Worm (Caenorhabditis elegans) whole organism, midembryonic: ENCODE data around the gene mbf-1.
A peak's percentile ranks its signal among the peaks of the same experiment; 100 is the strongest.

Source experiments
- T22C8.4 ChIP-seq: fragments of 200-800 bp; sonication (Bioruptor generic); IDR thresholded peaks from 2 replicates; pipeline ENCODE4 v1.3.6; 2022; ENCODE audit warnings: missing genetic modification characterization, missing compliant biosample characterization
- cog-1 ChIP-seq: sonication (generic microtip); optimal IDR thresholded peaks from 2 replicates; lab custom pipeline; 2016; ENCODE audit warnings: missing genetic modification characterization, missing compliant biosample characterization
- flt-1 ChIP-seq: fragments of 200-800 bp; sonication (Bioruptor generic); IDR thresholded peaks from 2 replicates; pipeline ENCODE4 v1.3.6; 2022; ENCODE audit warnings: missing genetic modification characterization, missing compliant biosample characterization
- klf-2 ChIP-seq: fragments of 200-800 bp; sonication (Bioruptor generic); conservative IDR thresholded peaks from 2 replicates; pipeline ENCODE4 v1.3.6; 2022; ENCODE audit warnings: missing genetic modification reagents, missing genetic modification characterization, missing compliant biosample characterization
- med-1 ChIP-seq: sonication (generic microtip); optimal IDR thresholded peaks from 2 replicates; lab custom pipeline; 2017; ENCODE audit warnings: missing genetic modification characterization, mild to moderate bottlenecking, missing compliant biosample characterization, antibody characterized with exemption, missing genetic modification reagents; ENCODE audit not compliant: insufficient read depth
- ref-1 ChIP-seq: fragments of 200-800 bp; sonication (Bioruptor generic); conservative IDR thresholded peaks from 2 replicates; pipeline ENCODE4 v1.3.6; 2022; ENCODE audit warnings: missing genetic modification reagents, missing genetic modification characterization, missing compliant biosample characterization
- tab-1 ChIP-seq: fragments of 200-800 bp; sonication (Bioruptor generic); IDR thresholded peaks from 2 replicates; pipeline ENCODE4 v1.3.6; 2022; ENCODE audit warnings: missing genetic modification characterization, missing compliant biosample characterization
- ztf-23 ChIP-seq: fragments of 200-800 bp; sonication (Bioruptor generic); IDR thresholded peaks from 2 replicates; pipeline ENCODE4 v1.3.6; 2022; ENCODE audit warnings: missing genetic modification reagents, missing genetic modification characterization, missing compliant biosample characterization
- ztf-29 ChIP-seq: fragments of 200-800 bp; sonication (Bioruptor generic); IDR thresholded peaks from 2 replicates; pipeline ENCODE4 v1.3.6; 2022; ENCODE audit warnings: missing genetic modification reagents, missing genetic modification characterization, missing compliant biosample characterization

The mbf-1 gene

DNA sequence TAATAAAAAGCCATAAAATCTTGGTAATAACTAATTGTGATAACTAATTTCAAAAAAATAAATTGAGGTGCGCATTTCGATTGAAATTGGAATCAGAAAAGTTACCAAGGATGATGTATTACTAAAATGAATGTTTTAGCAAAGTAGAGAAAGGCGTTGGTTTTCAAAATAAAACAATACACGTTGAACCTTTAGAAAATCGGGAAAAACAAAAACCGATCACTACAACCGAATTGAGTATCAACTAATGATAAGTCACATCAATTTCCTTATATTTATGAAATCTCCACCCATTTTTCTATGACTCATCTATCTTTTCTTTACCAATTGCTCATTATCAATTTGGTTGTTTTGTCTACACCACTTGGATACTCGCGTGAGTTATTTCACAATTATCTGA, 20.3 kb upstream of the mbf-1 start, which contains the start of gene H21P03.10:
Gene H21P03.10 (plus strand): TSS at position 301 of the 400 bp plus-strand sequence.
- TF ChIP-seq ref-1 = no peak
- no peak for TF ChIP-seq flt-1
- TF ChIP-seq ztf-23 (GFP tag; lab: Robert Waterston, UW) = no peak
- TF ChIP-seq tab-1 (GFP tag; lab: Robert Waterston, UW) = no peak
- TF ChIP-seq ztf-29 (GFP tag; lab: Robert Waterston, UW) = no peak
- no peak for TF ChIP-seq cog-1 (tag; lab: Kevin White, UChicago)
- TF ChIP-seq T22C8.4 (GFP tag; lab: Robert Waterston, UW) = no peak
- no peak for TF ChIP-seq klf-2 (GFP tag; lab: Robert Waterston, UW)
- TF ChIP-seq med-1 (GFP tag; lab: Kevin White, UChicago) = no peak

DNA sequence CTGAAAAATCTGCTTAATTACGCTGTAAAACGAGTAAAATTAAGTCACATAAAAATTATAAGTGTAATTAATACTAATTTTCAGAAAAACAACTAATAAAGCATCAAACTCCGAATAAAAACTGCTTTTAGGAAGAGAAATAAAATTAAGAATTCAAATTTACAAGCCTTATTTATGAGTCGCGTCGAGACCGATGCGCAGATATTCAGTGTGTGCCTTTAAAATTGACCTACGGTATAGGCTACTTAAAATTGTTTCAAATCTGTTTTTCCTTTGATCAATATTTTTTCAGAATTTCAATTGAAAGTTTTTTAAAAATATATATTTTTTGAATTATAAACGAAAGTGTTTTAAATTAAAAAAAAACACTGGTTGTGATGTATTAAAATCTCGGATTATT, 18.0 kb upstream of the mbf-1 start, which contains the start of gene sms-1:
Gene sms-1 (minus strand): TSS at position 6 of the 400 bp plus-strand sequence.
- TF ChIP-seq klf-2 (GFP tag; lab: Robert Waterston, UW) = no peak
- no peak for TF ChIP-seq T22C8.4 (GFP tag; lab: Robert Waterston, UW)
- TF ChIP-seq ztf-29 (GFP tag; lab: Robert Waterston, UW) = no peak
- TF ChIP-seq cog-1 (tag; lab: Kevin White, UChicago) = no peak
- TF ChIP-seq flt-1 = no peak
- TF ChIP-seq med-1 (GFP tag; lab: Kevin White, UChicago) = no peak
- TF ChIP-seq ztf-23 (GFP tag; lab: Robert Waterston, UW) = no peak
- no peak for TF ChIP-seq tab-1 (GFP tag; lab: Robert Waterston, UW)
- TF ChIP-seq ref-1 = no peak

DNA sequence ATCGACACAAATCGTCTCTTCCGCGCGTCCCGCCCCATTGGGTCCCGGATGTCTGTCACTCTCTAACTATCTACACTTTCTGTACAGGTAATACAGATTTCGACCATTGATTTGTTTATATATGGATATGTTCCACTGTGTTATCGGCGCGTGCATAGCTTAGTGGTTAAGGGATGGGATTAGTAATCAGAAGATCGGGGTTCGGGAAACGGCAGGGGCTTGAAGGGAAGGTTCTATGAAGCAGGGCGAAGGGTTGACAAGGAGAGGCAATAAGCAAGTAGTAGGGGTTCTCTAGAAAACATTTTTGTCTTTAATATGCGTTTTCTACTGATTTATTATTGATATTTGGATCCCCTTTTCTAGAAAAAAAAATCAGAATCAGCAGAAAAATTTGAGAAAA, 17.1 kb upstream of the mbf-1 start:
- TF ChIP-seq tab-1 (GFP tag; lab: Robert Waterston, UW) (peak; percentile 56; the same call in 1 of the 2 replicates), flt-1 (peak; percentile 82), ref-1 (0 out of 2 replicates have a peak, but pooled peaks have one; percentile 18), ztf-29 (GFP tag; lab: Robert Waterston, UW) (peak; percentile 55; the same call in 1 of the 2 replicates)

DNA sequence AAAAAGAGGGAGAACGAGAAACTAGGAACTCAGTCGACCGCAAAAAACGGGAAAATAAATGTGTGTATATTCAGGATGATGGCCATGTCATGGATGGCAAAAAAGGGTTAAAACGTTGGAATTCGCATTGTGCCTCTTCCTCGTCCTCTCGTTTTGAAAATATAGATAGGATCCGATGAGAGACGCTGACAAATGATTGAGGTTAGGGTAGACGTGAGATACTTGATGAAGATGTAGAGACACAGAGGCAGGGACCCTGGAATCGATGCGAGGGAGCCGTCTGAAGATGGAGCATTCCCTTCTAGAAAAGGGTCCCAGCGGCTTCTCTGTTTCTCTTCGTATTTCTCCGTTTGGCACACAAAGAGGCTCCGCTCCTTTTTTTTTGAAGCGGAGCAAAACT, 14.8 kb upstream of the mbf-1 start:
- TF ChIP-seq ztf-29 (GFP tag; lab: Robert Waterston, UW) = no peak
- no peak for TF ChIP-seq flt-1
- no peak for TF ChIP-seq T22C8.4 (GFP tag; lab: Robert Waterston, UW)
- no peak for TF ChIP-seq med-1 (GFP tag; lab: Kevin White, UChicago)
- no peak for TF ChIP-seq cog-1 (tag; lab: Kevin White, UChicago)
- TF ChIP-seq ztf-23 (GFP tag; lab: Robert Waterston, UW) = 0 out of 2 replicates have a peak, but pooled peaks have one; percentile 15

DNA sequence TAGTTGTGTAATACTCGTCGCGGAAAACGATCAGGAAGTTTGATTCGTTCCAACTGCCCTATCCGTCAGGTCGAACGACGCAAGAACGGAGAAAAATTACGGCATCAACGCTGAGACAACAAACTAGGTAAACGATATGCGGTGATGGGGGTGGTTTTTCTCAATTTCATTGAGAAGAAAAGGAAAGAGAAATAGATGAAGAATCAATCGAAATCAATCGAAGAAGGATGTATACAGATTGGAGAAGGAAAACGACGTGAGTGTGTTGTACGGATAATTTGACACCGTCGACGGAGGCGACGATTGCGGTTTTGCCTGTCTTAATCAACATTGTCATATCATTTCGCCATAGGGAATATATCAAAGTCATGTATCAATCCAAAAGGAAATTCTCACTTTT, 13.7 kb upstream of the mbf-1 start:
- no peak for TF ChIP-seq ztf-23 (GFP tag; lab: Robert Waterston, UW)
- no peak for TF ChIP-seq tab-1 (GFP tag; lab: Robert Waterston, UW)

DNA sequence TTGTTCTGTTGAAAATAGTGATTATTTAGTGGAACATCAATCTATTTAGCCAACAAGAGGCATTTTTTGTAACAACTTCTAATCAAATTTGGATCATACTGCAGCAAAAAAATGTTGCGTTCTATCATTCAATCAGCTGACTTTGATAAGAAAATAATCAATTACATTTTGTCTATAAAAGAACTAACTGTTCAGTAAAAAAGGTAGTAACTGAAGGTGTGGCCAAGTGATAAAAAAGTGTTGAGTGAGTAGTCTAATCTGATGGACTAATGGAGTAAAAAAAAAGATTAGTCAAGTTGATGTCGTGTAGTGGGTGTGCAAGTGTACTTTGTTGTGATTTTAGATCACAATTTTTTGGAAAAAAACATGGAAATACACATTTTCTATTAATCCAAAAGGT, 12.2 kb upstream of the mbf-1 start:
- TF ChIP-seq klf-2 (GFP tag; lab: Robert Waterston, UW) (no peak), cog-1 (tag; lab: Kevin White, UChicago) (no peak), T22C8.4 (GFP tag; lab: Robert Waterston, UW) (no peak), flt-1 (no peak), ztf-23 (GFP tag; lab: Robert Waterston, UW) (no peak), med-1 (GFP tag; lab: Kevin White, UChicago) (no peak)

DNA sequence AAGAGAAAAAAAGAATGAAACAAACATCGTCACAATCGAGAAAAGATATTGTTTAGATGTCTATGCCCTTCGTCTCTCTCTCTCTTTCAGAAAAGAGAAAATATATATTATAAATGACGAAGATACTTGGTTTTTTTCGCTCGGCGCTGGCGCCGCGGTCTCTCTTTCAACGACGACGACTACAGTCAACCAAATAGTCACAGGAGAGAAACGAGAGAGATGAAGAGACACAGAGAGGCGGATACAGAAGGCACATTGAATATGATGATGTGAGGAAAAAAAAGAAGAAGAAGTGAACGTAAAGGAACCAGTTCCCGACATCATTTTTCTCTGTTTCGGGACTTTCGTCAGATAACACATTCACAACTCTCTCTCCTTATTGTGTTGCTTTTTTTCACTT, 11.3 kb upstream of the mbf-1 start:
- TF ChIP-seq T22C8.4 (GFP tag; lab: Robert Waterston, UW) (no peak), ztf-29 (GFP tag; lab: Robert Waterston, UW) (no peak), med-1 (GFP tag; lab: Kevin White, UChicago) (no peak), ztf-23 (GFP tag; lab: Robert Waterston, UW) (no peak), ref-1 (no peak), cog-1 (tag; lab: Kevin White, UChicago) (no peak), flt-1 (no peak), klf-2 (GFP tag; lab: Robert Waterston, UW) (no peak), tab-1 (GFP tag; lab: Robert Waterston, UW) (no peak)

DNA sequence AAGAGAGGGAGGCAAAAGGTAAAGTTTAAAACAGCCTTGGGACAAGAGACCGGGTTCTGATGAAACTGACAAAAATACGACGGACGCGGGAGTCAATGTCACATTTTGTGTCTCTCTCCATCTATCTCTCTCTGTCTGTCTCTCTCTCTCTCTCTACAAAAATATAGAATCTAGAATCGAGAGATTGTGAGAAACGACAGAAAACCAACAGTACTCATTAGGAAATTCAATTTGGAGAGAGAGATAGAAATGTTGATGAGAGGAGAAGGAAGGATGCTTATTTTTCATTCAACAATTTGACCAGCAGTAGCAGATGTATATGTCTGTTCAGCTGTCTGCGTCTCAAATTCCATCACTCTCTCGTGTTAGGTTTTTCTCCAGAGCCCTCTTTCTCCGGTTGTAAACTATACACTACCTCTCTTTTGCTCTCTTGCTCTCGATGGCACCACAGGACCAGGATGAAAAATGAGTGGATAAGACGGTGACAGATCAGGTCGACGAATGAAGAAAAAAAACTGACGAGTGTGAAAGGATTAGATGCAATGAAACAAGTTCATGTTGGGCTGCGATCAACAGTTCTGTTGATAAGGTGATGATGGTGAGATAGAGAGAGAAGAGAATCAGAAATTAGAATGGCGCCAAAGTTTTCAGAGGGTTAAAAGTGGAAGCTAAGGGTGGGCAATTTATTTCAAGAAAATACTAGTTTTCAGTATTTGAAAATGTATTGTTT, 9.6 kb upstream of the mbf-1 start:
- no peak for TF ChIP-seq T22C8.4 (GFP tag; lab: Robert Waterston, UW)
- TF ChIP-seq ref-1 = no peak
- TF ChIP-seq ztf-23 (GFP tag; lab: Robert Waterston, UW) = no peak
- no peak for TF ChIP-seq klf-2 (GFP tag; lab: Robert Waterston, UW)
- TF ChIP-seq cog-1 (tag; lab: Kevin White, UChicago) = no peak
- TF ChIP-seq tab-1 (GFP tag; lab: Robert Waterston, UW) = no peak
- TF ChIP-seq flt-1 = no peak
- TF ChIP-seq ztf-29 (GFP tag; lab: Robert Waterston, UW) = no peak
- TF ChIP-seq med-1 (GFP tag; lab: Kevin White, UChicago) = no peak

DNA sequence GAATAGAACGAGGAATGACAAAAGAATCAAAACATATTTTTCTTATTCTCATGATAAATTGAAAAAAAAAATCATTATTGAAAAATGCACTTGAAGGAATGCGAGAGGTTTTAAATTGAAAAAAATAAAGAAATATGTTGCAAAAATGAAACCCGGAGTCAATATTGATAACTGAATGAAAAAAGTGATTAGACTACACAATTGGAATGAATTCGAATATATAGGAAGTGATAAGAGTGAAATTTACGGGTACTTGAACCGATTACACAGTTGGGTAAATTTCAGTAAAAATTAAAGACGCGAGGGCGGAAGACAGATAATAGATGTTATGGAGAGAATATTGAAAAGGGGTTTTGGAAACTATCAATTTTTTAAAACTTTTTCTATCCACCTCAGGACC, 8.9 kb upstream of the mbf-1 start:
- TF ChIP-seq ref-1 = no peak
- no peak for TF ChIP-seq flt-1
- no peak for TF ChIP-seq T22C8.4 (GFP tag; lab: Robert Waterston, UW)
- TF ChIP-seq ztf-23 (GFP tag; lab: Robert Waterston, UW) = no peak
- TF ChIP-seq klf-2 (GFP tag; lab: Robert Waterston, UW) = no peak
- no peak for TF ChIP-seq cog-1 (tag; lab: Kevin White, UChicago)
- TF ChIP-seq ztf-29 (GFP tag; lab: Robert Waterston, UW) = no peak
- TF ChIP-seq med-1 (GFP tag; lab: Kevin White, UChicago) = no peak
- no peak for TF ChIP-seq tab-1 (GFP tag; lab: Robert Waterston, UW)
